Fruit fly (Drosophila melanogaster) whole organism, prepupa: ENCODE data around the gene CG5039.
A peak's percentile ranks its signal among the peaks of the same experiment; 100 is the strongest.

Experiments used
- CG31627 ChIP-seq: fragments of 200-800 bp; sonication (Bioruptor generic); optimal IDR thresholded peaks from 3 replicates; lab custom pipeline; 2016; ENCODE audit warnings: missing biosample characterization, missing genetic modification characterization
- CG3919 ChIP-seq: fragments of 200-800 bp; sonication (Bioruptor generic); optimal IDR thresholded peaks from 3 replicates; lab custom pipeline; 2016; ENCODE audit warnings: missing biosample characterization, missing genetic modification characterization
- CG6854 ChIP-seq: fragments of 200-800 bp; sonication (Bioruptor generic); optimal IDR thresholded peaks from 2 replicates; lab custom pipeline; 2017; ENCODE audit warnings: missing biosample characterization, mild to moderate bottlenecking, missing genetic modification characterization
- Eip75B ChIP-seq: fragments of 200-800 bp; sonication (Bioruptor generic); optimal IDR thresholded peaks from 3 replicates; lab custom pipeline; 2016; ENCODE audit warnings: missing biosample characterization, missing genetic modification characterization
- Hr39 ChIP-seq: fragments of 200-800 bp; sonication (Bioruptor generic); optimal IDR thresholded peaks from 2 replicates; lab custom pipeline; 2016; ENCODE audit warnings: missing biosample characterization, missing genetic modification characterization
- Lpt ChIP-seq: fragments of 200-800 bp; sonication (Bioruptor generic); optimal IDR thresholded peaks from 3 replicates; lab custom pipeline; 2016; ENCODE audit warnings: missing biosample characterization, missing genetic modification characterization
- Sox102F ChIP-seq: fragments of 200-800 bp; sonication (Bioruptor generic); optimal IDR thresholded peaks from 2 replicates; lab custom pipeline; 2016; ENCODE audit warnings: missing biosample characterization, mild to moderate bottlenecking, missing genetic modification characterization
- dac ChIP-seq: fragments of 200-800 bp; sonication (Bioruptor generic); optimal IDR thresholded peaks from 2 replicates; lab custom pipeline; 2017; ENCODE audit warnings: missing biosample characterization, mild to moderate bottlenecking, missing genetic modification characterization
- eg ChIP-seq: fragments of 200-800 bp; sonication (Bioruptor generic); IDR thresholded peaks from 3 replicates; pipeline ENCODE4 v1.3.6; 2022; ENCODE audit warnings: missing biosample characterization, missing genetic modification characterization
- salr ChIP-seq, 2 experiments: fragments of 200-800 bp; sonication (Bioruptor generic); optimal IDR thresholded peaks; 3 replicates each; lab custom pipeline; 2016 to 2018; ENCODE audit warnings: missing biosample characterization in 2 of 2, missing genetic modification characterization in 2 of 2, mild to moderate bottlenecking in 1 of 2

dm6 chr3R:25633865-25634460 lies 44.5 kb upstream of the CG5039 start:
- TF ChIP-seq salr (GFP tag; optimal IDR thresholded peaks at IDR 0.05; lab: Kevin White, UChicago) (no peak), Lpt (no peak), eg (GFP tag; lab: Robert Waterston, UW) (0 out of 3 replicates have a peak, but pooled peaks have one; percentile 17), Eip75B (GFP tag; lab: Kevin White, UChicago) (peak; percentile 63), CG31627 (peak; percentile 87), dac (GFP tag; lab: Kevin White, UChicago) (no peak), CG3919 (GFP tag; lab: Kevin White, UChicago) (peak; percentile 80), Sox102F (GFP tag; lab: Kevin White, UChicago) (peak; percentile 86), Hr39 (GFP tag; lab: Kevin White, UChicago) (peak; percentile 88), CG6854 (GFP tag; lab: Kevin White, UChicago) (peak; percentile 85)
